Worm (Caenorhabditis elegans): ENCODE results near the gene Y43F4B.10.

- TF ChIP-seq him-1 (tag; optimal IDR thresholded peaks at IDR 0.05) (no peak), dao-5 (tag; optimal IDR thresholded peaks at IDR 0.05) (no peak), W03F9.2 (tag; optimal IDR thresholded peaks at IDR 0.05) (no peak)
Observed at ce11 chrIII:13359256-13359655, 45.4 kb downstream of the Y43F4B.10 start, which contains the start of gene F53A2.9.
